Worm (Caenorhabditis elegans): Measurements from ENCODE around the gene dpy-4.

DNA sequence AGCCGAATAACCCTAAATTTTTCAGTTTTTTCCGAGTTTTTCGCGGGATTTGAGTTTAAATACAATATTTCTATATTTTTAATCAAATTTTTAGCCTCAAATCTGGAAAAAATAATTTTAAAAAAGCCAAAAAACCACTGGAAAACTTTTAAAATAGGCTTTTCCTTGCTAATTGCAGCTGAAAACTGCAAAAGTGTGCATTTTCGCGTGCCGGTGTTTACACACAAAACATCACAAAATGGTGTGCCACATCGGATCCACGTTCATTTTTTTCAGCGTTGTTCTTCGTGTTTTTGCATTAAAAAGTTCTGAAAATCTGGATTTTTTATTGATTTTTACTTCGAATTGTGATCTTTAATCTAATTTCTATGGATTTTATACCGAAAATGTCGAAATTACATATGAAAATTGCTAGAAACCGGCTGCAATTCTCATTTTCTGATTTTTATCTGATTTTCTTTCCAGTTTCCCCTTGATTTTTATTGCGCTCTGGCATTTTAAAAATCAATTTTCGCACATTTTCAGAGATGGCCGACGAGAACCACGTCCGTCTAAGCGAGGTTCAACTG, 27.0 kb upstream of the dpy-4 start, which contains the start of gene Y41E3.7:
- TF ChIP-seq lag-1 (GFP tag; IDR thresholded peaks at IDR 0.05) (no peak), ceh-79 (tag; optimal IDR thresholded peaks at IDR 0.05) (no peak), snpc-1.1 (tag; optimal IDR thresholded peaks at IDR 0.05; ENCODE audit: insufficient read depth) (no peak), ZK185.1 (tag; optimal IDR thresholded peaks at IDR 0.05; ENCODE audit: poor library complexity, severe bottlenecking) (no peak), efl-1 (GFP tag; optimal IDR thresholded peaks at IDR 0.05) (no peak), F10E7.11 (tag; optimal IDR thresholded peaks at IDR 0.05) (no peak), unc-62 (GFP tag; optimal IDR thresholded peaks at IDR 0.05) (no peak), tlf-1 (GFP tag; optimal IDR thresholded peaks at IDR 0.05) (no peak), rpc-1 (optimal IDR thresholded peaks at IDR 0.05) (no peak), rpc-1 (tag; optimal IDR thresholded peaks at IDR 0.05) (no peak)
